Worm (Caenorhabditis elegans): ENCODE measurements around the gene F19B6.10.

Gene F19B6.10

ce11 chrIV:12371340-12371739 is 34.3 kb downstream of the F19B6.10 start:
- TF ChIP-seq zip-8 (tag; optimal IDR thresholded peaks at IDR 0.05) (no peak), nhr-12 (tag; optimal IDR thresholded peaks at IDR 0.05) (no peak), ceh-43 (GFP tag; optimal IDR thresholded peaks at IDR 0.05) (no peak), mls-2 (tag; optimal IDR thresholded peaks at IDR 0.05) (no peak), flh-1 (GFP tag; optimal IDR thresholded peaks at IDR 0.05) (no peak), lin-13 (tag; optimal IDR thresholded peaks at IDR 0.05) (no peak), snpc-4 (tag; optimal IDR thresholded peaks at IDR 0.05) (no peak), ces-1 (GFP tag; optimal IDR thresholded peaks at IDR 0.05) (no peak), M03D4.4 (tag; optimal IDR thresholded peaks at IDR 0.05) (no peak), pha-4 (tag; optimal IDR thresholded peaks at IDR 0.05) (no peak), hlh-1 (tag; optimal IDR thresholded peaks at IDR 0.05) (no peak), mab-5 (tag; optimal IDR thresholded peaks at IDR 0.05) (no peak), ztf-11 (tag; optimal IDR thresholded peaks at IDR 0.05) (no peak), unc-62 (GFP tag; optimal IDR thresholded peaks at IDR 0.05) (no peak), ham-2 (GFP tag; optimal IDR thresholded peaks at IDR 0.05) (no peak), nhr-76 (tag; optimal IDR thresholded peaks at IDR 0.05) (no peak)

- TF ChIP-seq ztf-11 (tag; optimal IDR thresholded peaks at IDR 0.05): no peak
- peak; percentile 86 for TF ChIP-seq ces-1 (GFP tag; optimal IDR thresholded peaks at IDR 0.05)
- TF ChIP-seq blmp-1 (tag; optimal IDR thresholded peaks at IDR 0.05): no peak
- TF ChIP-seq mab-5 (tag; optimal IDR thresholded peaks at IDR 0.05): no peak
- no peak for TF ChIP-seq nhr-28 (tag; optimal IDR thresholded peaks at IDR 0.05)
- TF ChIP-seq lin-13 (tag; optimal IDR thresholded peaks at IDR 0.05): peak; percentile 40
- peak; percentile 8 for TF ChIP-seq ceh-39 (tag; optimal IDR thresholded peaks at IDR 0.05)
- TF ChIP-seq hlh-1 (tag; optimal IDR thresholded peaks at IDR 0.05): no peak
- TF ChIP-seq lin-32 (GFP tag; optimal IDR thresholded peaks at IDR 0.05): no peak
- TF ChIP-seq unc-39 (tag; optimal IDR thresholded peaks at IDR 0.05): no peak
- TF ChIP-seq unc-120 (tag; optimal IDR thresholded peaks at IDR 0.05; ENCODE audit: poor library complexity, severe bottlenecking): no peak
- peak; percentile 29 for TF ChIP-seq unc-62 (GFP tag; optimal IDR thresholded peaks at IDR 0.05)
- TF ChIP-seq nhr-2 (tag; optimal IDR thresholded peaks at IDR 0.05): peak; percentile 19
- TF ChIP-seq snpc-4 (tag; optimal IDR thresholded peaks at IDR 0.05): no peak
- peak; percentile 25 for TF ChIP-seq cnd-1 (tag; optimal IDR thresholded peaks at IDR 0.05)
- peak; percentile 99 for TF ChIP-seq lsy-2 (tag; optimal IDR thresholded peaks at IDR 0.05)
- no peak for TF ChIP-seq drap-1 (GFP tag; optimal IDR thresholded peaks at IDR 0.05)
- TF ChIP-seq mep-1 (tag; optimal IDR thresholded peaks at IDR 0.05): peak; percentile 82
- TF ChIP-seq zip-8 (tag; optimal IDR thresholded peaks at IDR 0.05): no peak
- no peak for TF ChIP-seq tbx-8 (GFP tag; optimal IDR thresholded peaks at IDR 0.05)
- no peak for TF ChIP-seq nhr-76 (tag; optimal IDR thresholded peaks at IDR 0.05)
- TF ChIP-seq bed-3 (GFP tag; optimal IDR thresholded peaks at IDR 0.05): no peak
- no peak for TF ChIP-seq ham-2 (GFP tag; optimal IDR thresholded peaks at IDR 0.05)
- no peak for TF ChIP-seq nhr-12 (tag; optimal IDR thresholded peaks at IDR 0.05)
- peak; percentile 53 for TF ChIP-seq sptf-1 (tag; optimal IDR thresholded peaks at IDR 0.05)
- peak; percentile 36 for TF ChIP-seq pha-4 (tag; optimal IDR thresholded peaks at IDR 0.05)
- TF ChIP-seq elt-3 (tag; optimal IDR thresholded peaks at IDR 0.05): no peak
- TF ChIP-seq M03D4.4 (tag; optimal IDR thresholded peaks at IDR 0.05): peak; percentile 10
- TF ChIP-seq nhr-237 (tag; optimal IDR thresholded peaks at IDR 0.05): peak; percentile 58
- no peak for TF ChIP-seq sem-2 (GFP tag; optimal IDR thresholded peaks at IDR 0.05)
- no peak for TF ChIP-seq elt-1 (tag; optimal IDR thresholded peaks at IDR 0.05; ENCODE audit: borderline replicate concordance, insufficient read depth)
- TF ChIP-seq ceh-83 (GFP tag; optimal IDR thresholded peaks at IDR 0.05): peak; percentile 42
- no peak for TF ChIP-seq flh-1 (GFP tag; optimal IDR thresholded peaks at IDR 0.05)
- TF ChIP-seq mls-2 (tag; optimal IDR thresholded peaks at IDR 0.05): no peak
- TF ChIP-seq ceh-43 (GFP tag; optimal IDR thresholded peaks at IDR 0.05): peak; percentile 31
Measured at ce11 chrIV:12371879-12372278, 34.9 kb downstream of the F19B6.10 start, which contains the start of gene wdr-46. Gene wdr-46 (plus strand): TSS chrIV:12372253.

- TF ChIP-seq nhr-2 (tag; optimal IDR thresholded peaks at IDR 0.05) (peak; percentile 80), nhr-28 (tag; optimal IDR thresholded peaks at IDR 0.05) (no peak), ceh-39 (tag; optimal IDR thresholded peaks at IDR 0.05) (peak; percentile 36)
Measured at ce11 chrIV:12376021-12376420, 39.0 kb downstream of the F19B6.10 start, which contains the start of gene atz-1. Gene atz-1 (minus strand): TSS chrIV:12376121.

ce11 chrIV:12378919-12379318 is 41.9 kb downstream of the F19B6.10 start:
- TF ChIP-seq snpc-4 (tag; optimal IDR thresholded peaks at IDR 0.05): no peak
- no peak for TF ChIP-seq ceh-39 (tag; optimal IDR thresholded peaks at IDR 0.05)
- no peak for TF ChIP-seq zip-8 (tag; optimal IDR thresholded peaks at IDR 0.05)
- TF ChIP-seq sptf-1 (tag; optimal IDR thresholded peaks at IDR 0.05): no peak
- TF ChIP-seq ceh-83 (GFP tag; optimal IDR thresholded peaks at IDR 0.05): no peak
- no peak for TF ChIP-seq nhr-2 (tag; optimal IDR thresholded peaks at IDR 0.05)
- no peak for TF ChIP-seq unc-120 (tag; optimal IDR thresholded peaks at IDR 0.05; ENCODE audit: poor library complexity, severe bottlenecking)
